Fruit fly (Drosophila melanogaster) whole organism, wandering third instar larva: ENCODE data around the gene CG11322.

Experiments
- Abd-B ChIP-seq: fragments of >200 bp; optimal IDR thresholded peaks from 2 replicates; lab custom pipeline; 2017; ENCODE audit warnings: missing biosample characterization, missing genetic modification characterization
- Hr83 ChIP-seq: fragments of 200-300 bp; sonication (Bioruptor generic); optimal IDR thresholded peaks from 2 replicates; lab custom pipeline; 2016; ENCODE audit warnings: missing biosample characterization, mild to moderate bottlenecking, missing genetic modification characterization, moderate library complexity; ENCODE audit not compliant: poor library complexity, severe bottlenecking
- sage ChIP-seq: fragments of 200-800 bp; sonication (Bioruptor generic); optimal IDR thresholded peaks from 2 replicates; lab custom pipeline; 2016; ENCODE audit warnings: missing biosample characterization, mild to moderate bottlenecking, missing genetic modification characterization
- usp ChIP-seq: fragments of >200 bp; optimal IDR thresholded peaks from 2 replicates; lab custom pipeline; 2017; ENCODE audit warnings: missing biosample characterization, missing genetic modification characterization

- TF ChIP-seq Abd-B: no peak
- no peak for TF ChIP-seq sage (GFP tag; lab: Kevin White, UChicago)
- TF ChIP-seq usp (GFP tag; lab: Kevin White, UChicago): no peak
- TF ChIP-seq Hr83 (GFP tag; lab: Kevin White, UChicago): no peak
Observed at dm6 chr2L:6794418-6794793, 35.0 kb upstream of the CG11322 start.
